Fruit fly (Drosophila melanogaster): ENCODE data around the gene CG16888.

The CG16888 gene

dm6 chr2L:13833058-13833457 is 20.0 kb upstream of the CG16888 start, which contains the start of the genes GatC, PolG2 and Polr2C (continued):
- TF ChIP-seq caup (GFP tag; optimal IDR thresholded peaks at IDR 0.05; ENCODE audit: severe bottlenecking) (no peak), CG7372 (GFP tag; IDR thresholded peaks at IDR 0.05) (no peak), zen (tag; optimal IDR thresholded peaks at IDR 0.05) (no peak), Ada2b (GFP tag; IDR thresholded peaks at IDR 0.05) (peak; percentile 48; the same call in 1 of the 2 replicates), CG17829 (tag; optimal IDR thresholded peaks at IDR 0.05) (peak; percentile 53), scrt (GFP tag; optimal IDR thresholded peaks at IDR 0.05) (no peak), Fer2 (tag; optimal IDR thresholded peaks at IDR 0.05) (no peak), Hmr (GFP tag; optimal IDR thresholded peaks at IDR 0.05) (no peak), ci (GFP tag; IDR thresholded peaks at IDR 0.05) (peak; percentile 49), Pdp1 (GFP tag; optimal IDR thresholded peaks at IDR 0.05) (peak in 1 of 2 experiments; percentile 34), CG13287 (GFP tag; IDR thresholded peaks at IDR 0.05; ENCODE audit: partially characterized antibody) (peak; percentile 89), cad (GFP tag; optimal IDR thresholded peaks at IDR 0.05) (no peak), so (GFP tag; IDR thresholded peaks at IDR 0.05) (no peak), CG2889 (GFP tag; IDR thresholded peaks at IDR 0.05) (no peak), CG9727 (GFP tag; optimal IDR thresholded peaks at IDR 0.05) (peak; percentile 24), gsb-n (tag; optimal IDR thresholded peaks at IDR 0.05) (no peak), zfh2 (GFP tag; optimal IDR thresholded peaks at IDR 0.05) (peak; percentile 55), Six4 (GFP tag; optimal IDR thresholded peaks at IDR 0.05) (no peak), Fer1 (GFP tag; optimal IDR thresholded peaks at IDR 0.05) (no peak), CG9932 (GFP tag; IDR thresholded peaks at IDR 0.05) (peak; percentile 78), tio (GFP tag; optimal IDR thresholded peaks at IDR 0.05) (no peak), dati (GFP tag; IDR thresholded peaks at IDR 0.05) (no peak), ac (GFP tag; optimal IDR thresholded peaks at IDR 0.05) (no peak), CG12942 (GFP tag; optimal IDR thresholded peaks at IDR 0.05) (peak; percentile 11), CG30431 (GFP tag; optimal IDR thresholded peaks at IDR 0.05) (no peak), row (GFP tag; IDR thresholded peaks at IDR 0.05) (peak; percentile 92), dmrt11E (tag; optimal IDR thresholded peaks at IDR 0.05) (peak; percentile 22), CG10267 (tag; optimal IDR thresholded peaks at IDR 0.05) (peak; percentile 35), CG31365 (tag; optimal IDR thresholded peaks at IDR 0.05) (no peak), CG12744 (GFP tag; optimal IDR thresholded peaks at IDR 0.05) (no peak), lilli (GFP tag; optimal IDR thresholded peaks at IDR 0.05) (peak; percentile 62), Dad (GFP tag; optimal IDR thresholded peaks at IDR 0.05) (no peak), CG8089 (GFP tag; optimal IDR thresholded peaks at IDR 0.05) (peak; percentile 12), crol (GFP tag; IDR thresholded peaks at IDR 0.05) (no peak), da (GFP tag; optimal IDR thresholded peaks at IDR 0.05) (peak; percentile 49), BEAF-32 (GFP tag; optimal IDR thresholded peaks at IDR 0.05) (peak; percentile 77), Scr (GFP tag; IDR thresholded peaks at IDR 0.05; ENCODE audit: partially characterized antibody) (peak; percentile 79), CG7839 (tag; optimal IDR thresholded peaks at IDR 0.05) (no peak), CG5180 (GFP tag; optimal IDR thresholded peaks at IDR 0.05) (no peak), CG7786 (GFP tag; optimal IDR thresholded peaks at IDR 0.05) (peak; percentile 7), grau (tag; optimal IDR thresholded peaks at IDR 0.05) (peak; percentile 65), CG17385 (GFP tag; optimal IDR thresholded peaks at IDR 0.05) (no peak), bigmax (GFP tag; optimal IDR thresholded peaks at IDR 0.05) (no peak), otp (GFP tag; IDR thresholded peaks at IDR 0.05) (no peak), Lpt (GFP tag; optimal IDR thresholded peaks at IDR 0.05) (no peak), CG34224 (GFP tag; IDR thresholded peaks at IDR 0.05; ENCODE audit: partially characterized antibody) (peak; percentile 94), CG15696 (tag; optimal IDR thresholded peaks at IDR 0.05) (peak; percentile 2), CG7271 (tag; optimal IDR thresholded peaks at IDR 0.05) (no peak), wek (GFP tag; optimal IDR thresholded peaks at IDR 0.05) (no peak), Oli (tag; optimal IDR thresholded peaks at IDR 0.05) (no peak), CG6175 (GFP tag; IDR thresholded peaks at IDR 0.05) (no peak)

All from whole organism, embryonic.